Fruit fly (Drosophila melanogaster) whole organism, embryonic: Measurements from ENCODE around the gene 7B2.

Experiments used
- CG10543 ChIP-seq: fragments of 200-800 bp; sonication (Bioruptor generic); optimal IDR thresholded peaks from 3 replicates; lab custom pipeline; 2017; ENCODE audit warnings: missing biosample characterization, mild to moderate bottlenecking, missing genetic modification characterization, moderate library complexity
- CG12219 ChIP-seq: fragments of 200-800 bp; sonication (Bioruptor generic); optimal IDR thresholded peaks from 3 replicates; lab custom pipeline; 2018; ENCODE audit warnings: missing biosample characterization, mild to moderate bottlenecking, missing genetic modification characterization
- CG12299 ChIP-seq: fragments of 200-800 bp; sonication (Bioruptor generic); optimal IDR thresholded peaks from 2 replicates; lab custom pipeline; 2018; ENCODE audit warnings: missing biosample characterization, mild to moderate bottlenecking, missing genetic modification characterization
- CG13296 ChIP-seq: fragments of 200-800 bp; sonication (Bioruptor generic); optimal IDR thresholded peaks from 3 replicates; lab custom pipeline; 2018; ENCODE audit warnings: missing biosample characterization, mild to moderate bottlenecking, missing genetic modification characterization
- CG1647 ChIP-seq: fragments of 200-800 bp; sonication (Bioruptor generic); optimal IDR thresholded peaks from 3 replicates; lab custom pipeline; 2016; ENCODE audit warnings: missing biosample characterization, missing genetic modification characterization
- CG17802 ChIP-seq: fragments of 200-800 bp; sonication (Bioruptor generic); optimal IDR thresholded peaks from 2 replicates; lab custom pipeline; 2018; ENCODE audit warnings: missing biosample characterization, mild to moderate bottlenecking, missing genetic modification characterization, moderate library complexity
- CG18011 ChIP-seq: fragments of 200-800 bp; sonication (Bioruptor generic); optimal IDR thresholded peaks from 2 replicates; lab custom pipeline; 2017; ENCODE audit warnings: missing biosample characterization, missing genetic modification characterization, mild to moderate bottlenecking, moderate library complexity, missing genotype
- CG18764 ChIP-seq: fragments of 200-800 bp; sonication (Bioruptor generic); optimal IDR thresholded peaks from 3 replicates; lab custom pipeline; 2016; ENCODE audit warnings: missing biosample characterization, missing genetic modification characterization
- CG2116 ChIP-seq: fragments of 200-800 bp; sonication (Bioruptor generic); optimal IDR thresholded peaks from 3 replicates; lab custom pipeline; 2018; ENCODE audit warnings: missing biosample characterization, mild to moderate bottlenecking, missing genetic modification characterization
- CG2875 ChIP-seq: fragments of 200-800 bp; sonication (Bioruptor generic); optimal IDR thresholded peaks from 2 replicates; lab custom pipeline; 2017; ENCODE audit warnings: missing biosample characterization, mild to moderate bottlenecking, missing genetic modification characterization, missing genetic modification reagents
- CG3847 ChIP-seq: fragments of 200-800 bp; sonication (Bioruptor generic); IDR thresholded peaks from 2 replicates; pipeline ENCODE4 v1.3.6; 2022; ENCODE audit warnings: missing biosample characterization, missing genetic modification characterization
- CG4424 ChIP-seq: fragments of 200-800 bp; sonication (Bioruptor generic); optimal IDR thresholded peaks from 3 replicates; lab custom pipeline; 2016; ENCODE audit warnings: missing biosample characterization, missing genetic modification characterization
- CG6175 ChIP-seq: fragments of 200-800 bp; sonication (Bioruptor generic); IDR thresholded peaks from 3 replicates; pipeline ENCODE4 v1.3.6; 2022; ENCODE audit warnings: missing biosample characterization, missing genetic modification characterization
- CG8924 ChIP-seq: fragments of 200-800 bp; optimal IDR thresholded peaks from 3 replicates; lab custom pipeline; 2019; ENCODE audit warnings: missing biosample characterization, mild to moderate bottlenecking, missing genetic modification characterization, moderate library complexity
- CG9932 ChIP-seq: fragments of 200-800 bp; sonication (Bioruptor generic); IDR thresholded peaks from 2 replicates; pipeline ENCODE4 v1.3.6; 2022; ENCODE audit warnings: missing biosample characterization, missing genetic modification characterization
- CoRest ChIP-seq: fragments of 200-800 bp; sonication (Bioruptor generic); optimal IDR thresholded peaks from 3 replicates; lab custom pipeline; 2018; ENCODE audit warnings: missing biosample characterization, mild to moderate bottlenecking, missing genetic modification characterization, moderate library complexity
- Deaf1 ChIP-seq: fragments of 200-800 bp; optimal IDR thresholded peaks from 3 replicates; lab custom pipeline; 2019; ENCODE audit warnings: missing biosample characterization, mild to moderate bottlenecking, missing genetic modification characterization, moderate library complexity
- Dip2 ChIP-seq: fragments of 200-800 bp; sonication (Bioruptor generic); IDR thresholded peaks from 2 replicates; pipeline ENCODE4 v1.3.6; 2022; ENCODE audit warnings: missing biosample characterization, missing genetic modification characterization
- Dip3 ChIP-seq: fragments of 200-800 bp; sonication (Bioruptor generic); optimal IDR thresholded peaks from 3 replicates; lab custom pipeline; 2016; ENCODE audit warnings: missing biosample characterization, missing genetic modification characterization
- Dp ChIP-seq: fragments of 200-800 bp; sonication (Bioruptor generic); optimal IDR thresholded peaks from 2 replicates; lab custom pipeline; 2018; ENCODE audit warnings: missing biosample characterization, mild to moderate bottlenecking, missing genetic modification characterization, moderate library complexity
- HHEX ChIP-seq: fragments of 200-800 bp; sonication (Bioruptor generic); optimal IDR thresholded peaks from 3 replicates; lab custom pipeline; 2017; ENCODE audit warnings: missing biosample characterization, mild to moderate bottlenecking, missing genetic modification characterization, missing genetic modification reagents
- HLH54F ChIP-seq: fragments of 200-800 bp; sonication (Bioruptor generic); optimal IDR thresholded peaks from 3 replicates; lab custom pipeline; 2016; ENCODE audit warnings: missing biosample characterization, missing genetic modification characterization
- HmgZ ChIP-seq: fragments of 200-800 bp; sonication (Bioruptor generic); optimal IDR thresholded peaks from 2 replicates; lab custom pipeline; 2018; ENCODE audit warnings: missing biosample characterization, mild to moderate bottlenecking, missing genetic modification characterization
- Hr3 ChIP-seq: fragments of 200-800 bp; sonication (Bioruptor generic); optimal IDR thresholded peaks from 3 replicates; lab custom pipeline; 2016; ENCODE audit warnings: missing biosample characterization, missing genetic modification characterization
- Mad ChIP-seq: fragments of 200-800 bp; sonication (Bioruptor generic); optimal IDR thresholded peaks from 2 replicates; lab custom pipeline; 2016; ENCODE audit warnings: missing biosample characterization, missing genetic modification characterization
- NK7.1 ChIP-seq: fragments of 200-800 bp; sonication (Bioruptor generic); optimal IDR thresholded peaks from 3 replicates; lab custom pipeline; 2016; ENCODE audit warnings: missing biosample characterization, missing genetic modification characterization
- Opbp ChIP-seq: fragments of 200-800 bp; sonication (Bioruptor generic); IDR thresholded peaks from 3 replicates; pipeline ENCODE4 v1.3.6; 2022; ENCODE audit warnings: missing biosample characterization, missing genetic modification characterization; ENCODE audit not compliant: partially characterized antibody
- Poxn ChIP-seq: fragments of 200-800 bp; sonication (Bioruptor generic); IDR thresholded peaks from 2 replicates; pipeline ENCODE4 v1.3.6; 2022; ENCODE audit warnings: missing biosample characterization, missing genetic modification characterization
- Ptx1 ChIP-seq: fragments of 200-800 bp; sonication (Bioruptor generic); IDR thresholded peaks from 2 replicates; pipeline ENCODE4 v1.3.6; 2022; ENCODE audit warnings: missing biosample characterization, missing genetic modification characterization
- Sin3A ChIP-seq: fragments of >200 bp; optimal IDR thresholded peaks from 2 replicates; lab custom pipeline; 2018
- Sry-δ ChIP-seq: fragments of 200-800 bp; sonication (Bioruptor generic); optimal IDR thresholded peaks from 2 replicates; lab custom pipeline; 2016; ENCODE audit warnings: missing biosample characterization, missing genetic modification characterization
- Taf1 ChIP-seq: fragments of 200-800 bp; sonication (Bioruptor generic); IDR thresholded peaks from 2 replicates; pipeline ENCODE4 v1.3.6; 2022; ENCODE audit warnings: missing biosample characterization, missing genetic modification characterization
- bcd ChIP-seq: fragments of 200-800 bp; sonication (Bioruptor generic); optimal IDR thresholded peaks from 2 replicates; lab custom pipeline; 2017; ENCODE audit warnings: missing biosample characterization, mild to moderate bottlenecking, missing genetic modification characterization
- cas ChIP-seq: fragments of 200-800 bp; sonication (Bioruptor generic); IDR thresholded peaks from 2 replicates; pipeline ENCODE4 v1.3.6; 2022; ENCODE audit warnings: missing biosample characterization, missing genetic modification characterization
- chm ChIP-seq: fragments of 200-800 bp; sonication (Bioruptor generic); IDR thresholded peaks from 2 replicates; pipeline ENCODE4 v1.3.6; 2022; ENCODE audit warnings: missing biosample characterization, missing genetic modification characterization
- croc ChIP-seq: fragments of 200-800 bp; sonication (Bioruptor generic); conservative IDR thresholded peaks from 3 replicates; pipeline ENCODE4 v1.3.6; 2022; ENCODE audit warnings: missing biosample characterization, missing genetic modification characterization
- dm ChIP-seq: fragments of 200-800 bp; sonication (Bioruptor generic); optimal IDR thresholded peaks from 3 replicates; lab custom pipeline; 2016; ENCODE audit warnings: missing biosample characterization, missing genetic modification characterization
- gsb-n ChIP-seq: fragments of 200-800 bp; sonication (Bioruptor generic); optimal IDR thresholded peaks from 3 replicates; lab custom pipeline; 2018; ENCODE audit warnings: missing biosample characterization, mild to moderate bottlenecking, missing genetic modification characterization
- hbn ChIP-seq: fragments of 200-800 bp; sonication (Bioruptor generic); IDR thresholded peaks from 2 replicates; pipeline ENCODE4 v1.3.6; 2022; ENCODE audit warnings: missing biosample characterization, missing genetic modification characterization; ENCODE audit not compliant: partially characterized antibody
- hkb ChIP-seq, 2 experiments: fragments of 200-800 bp in 1 of 2; fragments of >200 bp in 1 of 2; sonication (Bioruptor generic) in 1 of 2; IDR thresholded peaks in 1 of 2; optimal IDR thresholded peaks in 1 of 2; 2 replicates each; pipeline versions ENCODE4 v1.3.6 to Lab custom; 2017 to 2022; ENCODE audit warnings: missing biosample characterization in 1 of 2, missing genetic modification characterization in 1 of 2
- kah ChIP-seq: fragments of 200-800 bp; sonication (Bioruptor generic); optimal IDR thresholded peaks from 2 replicates; lab custom pipeline; 2018; ENCODE audit warnings: missing biosample characterization, mild to moderate bottlenecking, missing genetic modification characterization
- pita ChIP-seq: fragments of 200-800 bp; sonication (Bioruptor generic); optimal IDR thresholded peaks from 2 replicates; lab custom pipeline; 2017; ENCODE audit warnings: missing biosample characterization, mild to moderate bottlenecking, missing genetic modification characterization
- prd ChIP-seq, 3 experiments: fragments of >200 bp in 2 of 3; fragments of 200-800 bp in 1 of 3; sonication (Bioruptor generic) in 1 of 3; optimal IDR thresholded peaks in 2 of 3; IDR thresholded peaks in 1 of 3; 2 replicates in 2 of 3; 3 replicates in 1 of 3; pipeline versions ENCODE4 v1.3.6 to Lab custom; 2017 to 2022; ENCODE audit warnings: missing biosample characterization in 1 of 3, missing genetic modification characterization in 1 of 3
- ro ChIP-seq: fragments of 200-800 bp; sonication (Bioruptor generic); IDR thresholded peaks from 2 replicates; pipeline ENCODE4 v1.3.6; 2022; ENCODE audit warnings: missing biosample characterization, missing genetic modification characterization
- scrt ChIP-seq: fragments of 200-800 bp; sonication (Bioruptor generic); optimal IDR thresholded peaks from 2 replicates; lab custom pipeline; 2018; ENCODE audit warnings: missing biosample characterization, mild to moderate bottlenecking, missing genetic modification characterization, moderate library complexity
- sd ChIP-seq: fragments of 200-800 bp; sonication (Bioruptor generic); optimal IDR thresholded peaks from 3 replicates; lab custom pipeline; 2018; ENCODE audit warnings: missing biosample characterization, mild to moderate bottlenecking, missing genetic modification characterization, moderate library complexity
- seq ChIP-seq: fragments of 200-800 bp; sonication (Bioruptor generic); IDR thresholded peaks from 2 replicates; pipeline ENCODE4 v1.3.6; 2022; ENCODE audit warnings: missing biosample characterization, missing genetic modification characterization
- sim ChIP-seq: fragments of 200-800 bp; sonication (Bioruptor generic); IDR thresholded peaks from 2 replicates; pipeline ENCODE4 v1.3.6; 2022; ENCODE audit warnings: missing biosample characterization, missing genetic modification characterization
- sr ChIP-seq: fragments of 200-800 bp; sonication (Bioruptor generic); IDR thresholded peaks from 3 replicates; pipeline ENCODE4 v1.3.6; 2022; ENCODE audit warnings: missing biosample characterization, missing genetic modification characterization
- tap ChIP-seq: fragments of 200-800 bp; optimal IDR thresholded peaks from 3 replicates; lab custom pipeline; 2019; ENCODE audit warnings: missing biosample characterization, mild to moderate bottlenecking, missing genetic modification characterization, moderate library complexity
- trem ChIP-seq: fragments of 200-800 bp; optimal IDR thresholded peaks from 3 replicates; lab custom pipeline; 2019; ENCODE audit warnings: missing biosample characterization, mild to moderate bottlenecking, missing genetic modification characterization, moderate library complexity
- yki ChIP-seq: fragments of >200 bp; optimal IDR thresholded peaks from 3 replicates; lab custom pipeline; 2018

7B2 gene

DNA sequence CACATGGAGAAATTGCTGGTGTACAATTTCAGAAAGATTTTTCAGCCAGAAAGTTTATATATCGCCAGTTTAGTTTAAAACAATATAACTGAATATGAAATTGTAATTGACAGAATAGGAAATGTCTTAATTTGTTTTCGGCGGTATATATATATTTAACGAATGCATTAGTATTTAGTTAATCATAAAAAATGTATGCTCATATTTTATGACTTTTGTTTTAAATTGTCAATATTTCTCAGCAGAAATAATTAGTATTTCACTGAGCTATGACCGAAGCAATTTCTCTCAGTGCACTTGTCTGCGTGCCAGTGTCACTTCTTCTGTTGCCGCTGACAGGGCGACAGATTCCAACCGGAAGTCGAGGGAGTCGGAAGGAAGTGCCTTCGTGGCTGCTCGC lies 36.4 kb downstream of the 7B2 start (continued):
- TF ChIP-seq CG2116 (GFP tag; lab: Kevin White, UChicago) (no peak), CG18011 (GFP tag; lab: Kevin White, UChicago) (no peak), scrt (GFP tag; lab: Kevin White, UChicago) (peak; percentile 4), CG18764 (GFP tag; lab: Kevin White, UChicago) (no peak), HHEX (GFP tag; lab: Kevin White, UChicago) (peak; percentile 47), Ptx1 (GFP tag; lab: Robert Waterston, UW) (no peak), CG9932 (GFP tag; lab: Robert Waterston, UW) (no peak), trem (peak; percentile 12), Deaf1 (tag; lab: Kevin White, UChicago) (no peak), CG6175 (GFP tag; lab: Robert Waterston, UW) (no peak), Taf1 (GFP tag; lab: Robert Waterston, UW) (no peak), dm (GFP tag; lab: Kevin White, UChicago) (no peak), croc (no peak), tap (tag; lab: Kevin White, UChicago) (peak; percentile 19), ro (no peak), hkb (optimal IDR thresholded peaks at IDR 0.05; lab: Kevin White, UChicago) (no peak), hkb (GFP tag; IDR thresholded peaks at IDR 0.05; lab: Robert Waterston, UW) (no peak), Dip2 (GFP tag; lab: Robert Waterston, UW) (no peak), Dp (GFP tag; lab: Kevin White, UChicago) (no peak), pita (GFP tag; lab: Kevin White, UChicago) (no peak), HLH54F (GFP tag; lab: Kevin White, UChicago) (peak; percentile 26), NK7.1 (GFP tag; lab: Kevin White, UChicago) (no peak), CG12219 (no peak), CG2875 (peak; percentile 2), sr (GFP tag; lab: Robert Waterston, UW) (no peak), CG13296 (GFP tag; lab: Kevin White, UChicago) (peak; percentile 63), Opbp (GFP tag; lab: Robert Waterston, UW) (no peak), cas (no peak), yki (lab: Kevin White, UChicago) (no peak), Poxn (GFP tag; lab: Robert Waterston, UW) (no peak), CG10543 (GFP tag; lab: Kevin White, UChicago) (peak; percentile 16), chm (GFP tag; lab: Robert Waterston, UW) (no peak), gsb-n (tag; lab: Kevin White, UChicago) (no peak), seq (GFP tag; lab: Robert Waterston, UW) (no peak), Hr3 (peak; percentile 20), CoRest (tag; lab: Kevin White, UChicago) (peak; percentile 58), prd (optimal IDR thresholded peaks at IDR 0.05; lab: Kevin White, UChicago) (no peak), prd (GFP tag; IDR thresholded peaks at IDR 0.05; lab: Robert Waterston, UW) (peak; percentile 51; the same call in 2 of the 3 replicates), CG12299 (tag; lab: Kevin White, UChicago) (no peak), CG8924 (tag; lab: Kevin White, UChicago) (peak; percentile 47), Mad (GFP tag; lab: Kevin White, UChicago) (no peak), CG4424 (GFP tag; lab: Kevin White, UChicago) (peak; percentile 29), hbn (GFP tag; lab: Robert Waterston, UW) (no peak), Dip3 (GFP tag; lab: Kevin White, UChicago) (no peak), CG17802 (tag; lab: Kevin White, UChicago) (no peak), CG3847 (GFP tag; lab: Robert Waterston, UW) (no peak), Sry-δ (GFP tag; lab: Kevin White, UChicago) (no peak), sd (tag; lab: Kevin White, UChicago) (no peak), kah (GFP tag; lab: Kevin White, UChicago) (no peak), bcd (GFP tag; lab: Kevin White, UChicago) (peak; percentile 19), Sin3A (lab: Kevin White, UChicago) (no peak), CG1647 (GFP tag; lab: Kevin White, UChicago) (no peak), HmgZ (no peak), sim (GFP tag; lab: Robert Waterston, UW) (no peak)
